Worm (Caenorhabditis elegans) whole organism, young adult: ENCODE measurements around the gene pgm-3.

Source experiments
- C06A6.2 ChIP-seq: fragments of 200-800 bp; sonication (Bioruptor generic); conservative IDR thresholded peaks from 2 replicates; pipeline ENCODE4 v1.3.6; 2022; ENCODE audit warnings: missing genetic modification characterization, missing compliant biosample characterization
- C17E4.6 ChIP-seq: fragments of 200-800 bp; sonication (Bioruptor generic); IDR thresholded peaks from 2 replicates; pipeline ENCODE4 v1.3.6; 2022; ENCODE audit warnings: missing genetic modification reagents, missing genetic modification characterization, missing compliant biosample characterization
- F22D6.2 ChIP-seq: sonication (generic microtip); optimal IDR thresholded peaks from 2 replicates; lab custom pipeline; 2016; ENCODE audit warnings: mild to moderate bottlenecking, missing genetic modification characterization, missing compliant biosample characterization
- F33H1.4 ChIP-seq: fragments of 200-800 bp; sonication (Bioruptor generic); IDR thresholded peaks from 2 replicates; pipeline ENCODE4 v1.3.6; 2022; ENCODE audit warnings: missing genetic modification reagents, missing genetic modification characterization, missing compliant biosample characterization
- F49E8.2 ChIP-seq: sonication (generic microtip); optimal IDR thresholded peaks from 3 replicates; lab custom pipeline; 2017; ENCODE audit warnings: missing genetic modification characterization, mild to moderate bottlenecking, missing compliant biosample characterization, antibody characterized with exemption, moderate library complexity; ENCODE audit not compliant: insufficient read depth
- F52B5.7 ChIP-seq: sonication (generic microtip); optimal IDR thresholded peaks from 2 replicates; lab custom pipeline; 2016; ENCODE audit warnings: mild to moderate bottlenecking, missing genetic modification characterization, missing compliant biosample characterization
- F55B11.4 ChIP-seq: sonication (generic microtip); optimal IDR thresholded peaks from 2 replicates; lab custom pipeline; 2016; ENCODE audit warnings: missing compliant biosample characterization, missing genetic modification characterization, borderline replicate concordance; ENCODE audit not compliant: insufficient read depth
- F57C9.4 ChIP-seq: sonication (generic microtip); optimal IDR thresholded peaks from 2 replicates; lab custom pipeline; 2017; ENCODE audit warnings: mild to moderate bottlenecking, missing genetic modification characterization, missing compliant biosample characterization
- K11D2.4 ChIP-seq: fragments of 200-800 bp; sonication (Bioruptor generic); IDR thresholded peaks from 2 replicates; pipeline ENCODE4 v1.3.6; 2022; ENCODE audit warnings: missing genetic modification reagents, missing genetic modification characterization, missing compliant biosample characterization
- Y53G8AR.9 ChIP-seq: fragments of 200-800 bp; sonication (Bioruptor generic); conservative IDR thresholded peaks from 2 replicates; pipeline ENCODE4 v1.3.6; 2022; ENCODE audit warnings: missing genetic modification reagents, missing genetic modification characterization, missing compliant biosample characterization
- ZK185.1 ChIP-seq: sonication (generic microtip); optimal IDR thresholded peaks from 2 replicates; lab custom pipeline; 2016; ENCODE audit warnings: mild to moderate bottlenecking, missing genetic modification characterization, missing compliant biosample characterization; ENCODE audit not compliant: poor library complexity, severe bottlenecking
- akir-1 ChIP-seq: fragments of 200-800 bp; sonication (Bioruptor generic); optimal IDR thresholded peaks from 2 replicates; lab custom pipeline; 2018; ENCODE audit warnings: mild to moderate bottlenecking, missing genetic modification characterization, moderate library complexity, missing compliant biosample characterization
- attf-5 ChIP-seq: fragments of 200-800 bp; sonication (Bioruptor generic); optimal IDR thresholded peaks from 2 replicates; lab custom pipeline; 2018; ENCODE audit warnings: mild to moderate bottlenecking, missing genetic modification characterization, missing compliant biosample characterization
- attf-6 ChIP-seq: fragments of 200-800 bp; sonication (Bioruptor generic); IDR thresholded peaks from 2 replicates; pipeline ENCODE4 v1.3.6; 2022; ENCODE audit warnings: missing genetic modification reagents, missing genetic modification characterization, missing compliant biosample characterization
- cebp-1 ChIP-seq, 2 experiments: fragments of 200-800 bp in 1 of 2; sonication (Bioruptor generic) in 1 of 2; sonication (generic microtip) in 1 of 2; IDR thresholded peaks in 1 of 2; optimal IDR thresholded peaks in 1 of 2; 2 replicates each; pipeline versions ENCODE4 v1.3.6 to Lab custom; 2017 to 2022; ENCODE audit warnings: missing compliant biosample characterization in 2 of 2, missing genetic modification characterization in 2 of 2, mild to moderate bottlenecking in 1 of 2, missing genetic modification reagents in 1 of 2, moderate library complexity in 1 of 2
- cebp-2 ChIP-seq: fragments of 200-800 bp; sonication (Bioruptor generic); IDR thresholded peaks from 2 replicates; pipeline ENCODE4 v1.3.6; 2022; ENCODE audit warnings: missing genetic modification characterization, missing compliant biosample characterization
- ceh-58 ChIP-seq: fragments of 200-800 bp; sonication (Bioruptor generic); IDR thresholded peaks from 2 replicates; pipeline ENCODE4 v1.3.6; 2022; ENCODE audit warnings: missing genetic modification characterization, missing compliant biosample characterization
- chd-7 ChIP-seq: sonication (generic microtip); optimal IDR thresholded peaks from 2 replicates; lab custom pipeline; 2016; ENCODE audit warnings: mild to moderate bottlenecking, missing genetic modification characterization, moderate library complexity, missing compliant biosample characterization
- dox-1 ChIP-seq: fragments of 200-800 bp; sonication (Bioruptor generic); IDR thresholded peaks from 2 replicates; pipeline ENCODE4 v1.3.6; 2022; ENCODE audit warnings: missing genetic modification reagents, missing genetic modification characterization, missing compliant biosample characterization
- dpff-1 ChIP-seq: sonication (generic microtip); optimal IDR thresholded peaks from 2 replicates; lab custom pipeline; 2017; ENCODE audit warnings: mild to moderate bottlenecking, missing genetic modification characterization, missing compliant biosample characterization
- dpl-1 ChIP-seq: fragments of 150-350 bp; optimal IDR thresholded peaks from 2 replicates; lab custom pipeline; 2014; ENCODE audit warnings: missing biosample characterization, missing genetic modification reagents, missing genetic modification characterization
- egl-44 ChIP-seq: fragments of 200-800 bp; sonication (Bioruptor generic); IDR thresholded peaks from 2 replicates; pipeline ENCODE4 v1.3.6; 2022; ENCODE audit warnings: missing genetic modification reagents, missing genetic modification characterization, missing compliant biosample characterization
- egrh-3 ChIP-seq: fragments of 200-800 bp; sonication (Bioruptor generic); IDR thresholded peaks from 2 replicates; pipeline ENCODE4 v1.3.6; 2022; ENCODE audit warnings: missing genetic modification reagents, missing genetic modification characterization, missing compliant biosample characterization
- ekl-4 ChIP-seq: fragments of 200-800 bp; sonication (Bioruptor generic); IDR thresholded peaks from 2 replicates; pipeline ENCODE4 v1.3.6; 2022; ENCODE audit warnings: missing genetic modification reagents, missing genetic modification characterization, missing compliant biosample characterization
- ets-4 ChIP-seq: fragments of 200-800 bp; sonication (Bioruptor generic); optimal IDR thresholded peaks from 2 replicates; lab custom pipeline; 2018; ENCODE audit warnings: mild to moderate bottlenecking, missing genetic modification characterization, missing compliant biosample characterization
- fkh-3 ChIP-seq: sonication (generic microtip); optimal IDR thresholded peaks from 2 replicates; lab custom pipeline; 2016; ENCODE audit warnings: mild to moderate bottlenecking, missing genetic modification characterization, missing compliant biosample characterization
- hlh-12 ChIP-seq: sonication (generic microtip); optimal IDR thresholded peaks from 2 replicates; lab custom pipeline; 2016; ENCODE audit warnings: missing genetic modification characterization, missing compliant biosample characterization
- hlh-26 ChIP-seq: fragments of 200-800 bp; sonication (Bioruptor generic); conservative IDR thresholded peaks from 2 replicates; pipeline ENCODE4 v1.3.6; 2022; ENCODE audit warnings: missing genetic modification reagents, missing genetic modification characterization, missing compliant biosample characterization
- hrde-1 ChIP-seq: sonication (generic microtip); optimal IDR thresholded peaks from 2 replicates; lab custom pipeline; 2016; ENCODE audit warnings: missing genetic modification characterization, mild to moderate bottlenecking, missing compliant biosample characterization, moderate library complexity, missing genotype, missing genetic modification reagents, borderline replicate concordance
- hsf-1 ChIP-seq: fragments of 200-800 bp; sonication (Bioruptor generic); IDR thresholded peaks from 2 replicates; pipeline ENCODE4 v1.3.6; 2022; ENCODE audit warnings: missing genetic modification reagents, missing genetic modification characterization, missing compliant biosample characterization
- lag-1 ChIP-seq: fragments of 200-800 bp; sonication (Bioruptor generic); IDR thresholded peaks from 2 replicates; pipeline ENCODE4 v1.3.6; 2022; ENCODE audit warnings: missing genetic modification reagents, missing genetic modification characterization, missing compliant biosample characterization
- lin-35 ChIP-seq, 3 experiments: fragments of 150-350 bp in 2 of 3; sonication (generic microtip) in 1 of 3; optimal IDR thresholded peaks; 2 replicates each; lab custom pipeline; 2014 to 2018; ENCODE audit warnings: missing biosample characterization in 3 of 3, missing genetic modification characterization in 3 of 3, missing genetic modification reagents in 3 of 3
- lir-1 ChIP-seq: fragments of 200-800 bp; sonication (Bioruptor generic); conservative IDR thresholded peaks from 2 replicates; pipeline ENCODE4 v1.3.6; 2022; ENCODE audit warnings: missing genetic modification reagents, missing genetic modification characterization, missing compliant biosample characterization
- madf-10 ChIP-seq: sonication (generic microtip); optimal IDR thresholded peaks from 2 replicates; lab custom pipeline; 2016; ENCODE audit warnings: mild to moderate bottlenecking, missing genetic modification characterization, missing compliant biosample characterization
- madf-3 ChIP-seq: fragments of 200-800 bp; sonication (Bioruptor generic); IDR thresholded peaks from 2 replicates; pipeline ENCODE4 v1.3.6; 2022; ENCODE audit warnings: missing genetic modification reagents, missing genetic modification characterization, missing compliant biosample characterization
- mxl-1 ChIP-seq: sonication (generic microtip); optimal IDR thresholded peaks from 2 replicates; lab custom pipeline; 2016; ENCODE audit warnings: missing genetic modification characterization, missing compliant biosample characterization
- nhr-80 ChIP-seq: sonication (generic microtip); optimal IDR thresholded peaks from 2 replicates; lab custom pipeline; 2016; ENCODE audit warnings: missing genetic modification characterization, missing compliant biosample characterization
- pbrm-1 ChIP-seq: fragments of 200-800 bp; sonication (Bioruptor generic); IDR thresholded peaks from 2 replicates; pipeline ENCODE4 v1.3.6; 2022; ENCODE audit warnings: missing genetic modification reagents, missing genetic modification characterization, missing compliant biosample characterization
- rcor-1 ChIP-seq: fragments of 200-800 bp; sonication (Bioruptor generic); IDR thresholded peaks from 2 replicates; pipeline ENCODE4 v1.3.6; 2022; ENCODE audit warnings: missing genetic modification reagents, missing genetic modification characterization, missing compliant biosample characterization
- repo-1 ChIP-seq: sonication (generic microtip); optimal IDR thresholded peaks from 2 replicates; lab custom pipeline; 2017; ENCODE audit warnings: mild to moderate bottlenecking, missing genetic modification characterization, missing compliant biosample characterization
- somi-1 ChIP-seq: fragments of 200-800 bp; sonication (Bioruptor generic); optimal IDR thresholded peaks from 2 replicates; lab custom pipeline; 2018; ENCODE audit warnings: mild to moderate bottlenecking, missing genetic modification characterization, missing compliant biosample characterization
- sptf-2 ChIP-seq: fragments of 200-800 bp; sonication (Bioruptor generic); optimal IDR thresholded peaks from 2 replicates; lab custom pipeline; 2018; ENCODE audit warnings: mild to moderate bottlenecking, missing genetic modification characterization, missing compliant biosample characterization
- tbp1 ChIP-seq: fragments of 200-800 bp; sonication (Bioruptor generic); optimal IDR thresholded peaks from 2 replicates; lab custom pipeline; 2018; ENCODE audit warnings: mild to moderate bottlenecking, missing genetic modification characterization, missing compliant biosample characterization
- tbx-9 ChIP-seq: sonication (generic microtip); optimal IDR thresholded peaks from 2 replicates; lab custom pipeline; 2016; ENCODE audit warnings: borderline replicate concordance, missing genetic modification characterization, inconsistent platforms, missing compliant biosample characterization
- tlf-1 ChIP-seq: fragments of 200-800 bp; sonication (Bioruptor generic); optimal IDR thresholded peaks from 2 replicates; lab custom pipeline; 2018; ENCODE audit warnings: mild to moderate bottlenecking, missing genetic modification characterization, missing compliant biosample characterization
- ztf-28 ChIP-seq: fragments of 200-800 bp; sonication (Bioruptor generic); IDR thresholded peaks from 2 replicates; pipeline ENCODE4 v1.3.6; 2022; ENCODE audit warnings: missing genetic modification reagents, missing genetic modification characterization, missing compliant biosample characterization
- ztf-3 ChIP-seq: fragments of 200-800 bp; sonication (Bioruptor generic); optimal IDR thresholded peaks from 2 replicates; lab custom pipeline; 2018; ENCODE audit warnings: mild to moderate bottlenecking, missing genetic modification characterization, missing compliant biosample characterization

pgm-3 gene

DNA sequence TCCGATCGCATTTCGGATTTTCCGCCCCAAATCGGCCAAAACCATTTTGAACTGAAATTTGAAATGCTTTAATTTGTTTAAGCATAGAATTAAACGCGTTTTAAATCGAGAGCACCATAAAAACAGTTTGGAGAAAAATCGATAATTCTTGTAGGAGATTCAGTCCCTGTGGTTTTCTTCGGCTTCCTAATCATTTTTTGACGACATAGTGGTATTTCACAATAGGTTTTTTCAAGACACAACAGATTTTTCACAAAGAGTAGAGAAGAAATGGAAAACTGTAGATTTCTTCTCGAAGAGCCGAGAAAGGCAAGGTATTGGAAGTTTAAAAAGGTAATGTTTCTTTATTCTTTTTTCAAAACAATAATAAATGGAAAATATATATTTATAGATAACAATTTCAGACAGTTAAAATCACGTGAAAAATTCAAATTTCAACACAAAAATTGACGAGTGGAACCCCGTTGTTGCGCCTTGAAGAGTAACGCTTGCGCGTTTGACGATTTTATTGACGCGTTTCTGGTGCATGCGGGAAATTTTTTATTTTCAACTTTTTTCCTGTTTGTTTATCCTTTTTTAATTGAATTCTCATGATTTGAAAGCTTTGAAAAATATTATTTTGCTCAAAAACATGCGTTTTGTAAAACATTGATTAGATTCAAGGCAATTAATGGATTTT, 18.3 kb downstream of the pgm-3 start, which contains the start of gene F21D5.7 (continued):
- TF ChIP-seq attf-5 (GFP tag; lab: Kevin White, UChicago) (peak; percentile 90), hlh-26 (GFP tag; lab: Robert Waterston, UW) (no peak), ekl-4 (GFP tag; lab: Robert Waterston, UW) (peak; percentile 68; the same call in 1 of the 2 replicates), lin-35 (GFP tag; optimal IDR thresholded peaks at IDR 0.05; lab: Kevin White, UChicago) (peak in 1 of 3 experiments; percentile 78), ZK185.1 (tag; lab: Kevin White, UChicago) (peak; percentile 63), F49E8.2 (no peak), rcor-1 (peak; percentile 27; the same call in 1 of the 2 replicates), fkh-3 (tag; lab: Kevin White, UChicago) (no peak), dpff-1 (tag; lab: Kevin White, UChicago) (no peak), chd-7 (tag; lab: Kevin White, UChicago) (no peak), C06A6.2 (no peak), madf-10 (tag; lab: Kevin White, UChicago) (peak; percentile 69), tbx-9 (tag; lab: Kevin White, UChicago) (no peak), F52B5.7 (no peak), ets-4 (no peak), hlh-12 (tag; lab: Kevin White, UChicago) (no peak), F33H1.4 (GFP tag; lab: Robert Waterston, UW) (peak; percentile 41), akir-1 (GFP tag; lab: Kevin White, UChicago) (no peak), pbrm-1 (GFP tag; lab: Robert Waterston, UW) (0 out of 2 replicates have a peak, but pooled peaks have one; percentile 64), somi-1 (no peak), K11D2.4 (peak; percentile 71; the same call in 1 of the 2 replicates), lir-1 (GFP tag; lab: Robert Waterston, UW) (no peak), F55B11.4 (tag; lab: Kevin White, UChicago) (no peak), attf-6 (GFP tag; lab: Robert Waterston, UW) (no peak), hsf-1 (GFP tag; lab: Robert Waterston, UW) (no peak), dpl-1 (peak; percentile 13), madf-3 (GFP tag; lab: Robert Waterston, UW) (no peak), egrh-3 (GFP tag; lab: Robert Waterston, UW) (no peak), Y53G8AR.9 (GFP tag; lab: Robert Waterston, UW) (peak; percentile 81), F57C9.4 (tag; lab: Kevin White, UChicago) (no peak), lag-1 (no peak), sptf-2 (GFP tag; lab: Kevin White, UChicago) (no peak), ztf-3 (GFP tag; lab: Kevin White, UChicago) (no peak), tbp1 (peak; percentile 55), ceh-58 (no peak), tlf-1 (peak; percentile 60), mxl-1 (tag; lab: Kevin White, UChicago) (no peak), ztf-28 (GFP tag; lab: Robert Waterston, UW) (no peak), dox-1 (peak; percentile 88), C17E4.6 (GFP tag; lab: Robert Waterston, UW) (no peak), cebp-2 (GFP tag; lab: Robert Waterston, UW) (no peak), F22D6.2 (no peak), cebp-1 (GFP tag; IDR thresholded peaks at IDR 0.05; lab: Robert Waterston, UW) (peak; percentile 22; the same call in 1 of the 2 replicates), cebp-1 (tag; optimal IDR thresholded peaks at IDR 0.05; lab: Kevin White, UChicago) (peak; percentile 93), egl-44 (GFP tag; lab: Robert Waterston, UW) (no peak), repo-1 (tag; lab: Kevin White, UChicago) (peak; percentile 30), nhr-80 (tag; lab: Kevin White, UChicago) (peak; percentile 67), hrde-1 (tag; lab: Kevin White, UChicago) (no peak)
